Worm (Caenorhabditis elegans): ENCODE results near the gene ZK945.8.

DNA sequence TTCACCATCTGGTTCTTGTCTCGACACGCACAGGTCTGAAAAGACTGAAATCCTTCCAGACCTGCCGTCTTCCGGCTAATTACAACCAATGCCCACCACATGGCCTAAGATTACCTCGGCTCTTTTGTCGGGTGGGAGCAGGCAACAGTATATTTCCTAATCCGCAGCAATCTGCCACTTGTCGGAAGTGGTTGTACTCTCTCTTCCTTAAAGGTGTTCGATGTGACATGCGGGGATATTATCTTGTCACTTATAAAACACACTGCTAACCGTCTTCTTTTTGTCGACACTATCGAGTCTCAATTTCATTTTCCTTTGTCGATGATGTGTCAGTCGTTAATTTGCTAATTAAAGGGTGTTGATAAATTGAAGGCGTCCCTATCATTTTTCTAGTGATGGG lies 35.6 kb downstream of the ZK945.8 start, which contains the start of gene F27E5.3:
- TF ChIP-seq dpl-1 (GFP tag; optimal IDR thresholded peaks at IDR 0.05) (no peak), F26F4.8 (GFP tag; conservative IDR thresholded peaks at IDR 0.05) (no peak), dve-1 (tag; optimal IDR thresholded peaks at IDR 0.05; ENCODE audit: insufficient read depth) (no peak), jun-1 (tag; optimal IDR thresholded peaks at IDR 0.05) (no peak), nhr-76 (tag; optimal IDR thresholded peaks at IDR 0.05) (no peak), R02D3.7 (tag; optimal IDR thresholded peaks at IDR 0.05) (no peak), ZK546.5 (tag; optimal IDR thresholded peaks at IDR 0.05) (no peak), ama-1 (optimal IDR thresholded peaks at IDR 0.05) (no peak), madf-9 (GFP tag; conservative IDR thresholded peaks at IDR 0.05) (no peak), ztf-7 (tag; optimal IDR thresholded peaks at IDR 0.05) (no peak), php-3 (GFP tag; IDR thresholded peaks at IDR 0.05) (no peak), zag-1 (tag; optimal IDR thresholded peaks at IDR 0.05) (no peak), daf-8 (GFP tag; IDR thresholded peaks at IDR 0.05) (no peak)

Measured in whole organism, L4 larva.